Worm (Caenorhabditis elegans): ENCODE results near the gene M153.5.

ce11 chrX:12164047-12164446 is 20.3 kb downstream of the M153.5 start:
- TF ChIP-seq aly-1 (tag; optimal IDR thresholded peaks at IDR 0.05) (no peak), ama-1 (optimal IDR thresholded peaks at IDR 0.05) (no peak), ceh-13 (GFP tag; optimal IDR thresholded peaks at IDR 0.05) (no peak), tbx-11 (GFP tag; IDR thresholded peaks at IDR 0.05) (no peak), B0310.2 (tag; optimal IDR thresholded peaks at IDR 0.05) (no peak), ceh-36 (tag; optimal IDR thresholded peaks at IDR 0.05) (no peak), tbx-37 (GFP tag; conservative IDR thresholded peaks at IDR 0.05) (no peak), sea-1 (GFP tag; conservative IDR thresholded peaks at IDR 0.05) (no peak), ets-7 (tag; optimal IDR thresholded peaks at IDR 0.05) (no peak), pes-1 (GFP tag; IDR thresholded peaks at IDR 0.05) (no peak)

All from whole organism, early embryonic.